Worm (Caenorhabditis elegans) whole organism, L2 larva: ENCODE results near the gene C32H11.4.

ENCODE experiments used
- aly-2 ChIP-seq: fragments of 150-350 bp; optimal IDR thresholded peaks from 2 replicates; lab custom pipeline; 2014; ENCODE audit warnings: missing biosample characterization, missing genetic modification characterization
- nhr-10 ChIP-seq: sonication (generic microtip); optimal IDR thresholded peaks from 2 replicates; lab custom pipeline; 2017; ENCODE audit warnings: missing biosample characterization, missing genetic modification characterization
- nhr-12 ChIP-seq: fragments of 150-350 bp; optimal IDR thresholded peaks from 2 replicates; lab custom pipeline; 2014; ENCODE audit warnings: missing biosample characterization, missing genetic modification characterization
- nhr-6 ChIP-seq: fragments of 150-350 bp; optimal IDR thresholded peaks from 2 replicates; lab custom pipeline; 2014; ENCODE audit warnings: missing biosample characterization, missing genetic modification characterization
- nhr-77 ChIP-seq: fragments of 150-350 bp; optimal IDR thresholded peaks from 2 replicates; lab custom pipeline; 2014; ENCODE audit warnings: missing biosample characterization, missing genetic modification characterization
- skn-1 ChIP-seq: sonication (generic microtip); optimal IDR thresholded peaks from 2 replicates; lab custom pipeline; 2017; ENCODE audit warnings: missing biosample characterization, missing genetic modification characterization
- snpc-4 ChIP-seq: fragments of 150-350 bp; optimal IDR thresholded peaks from 2 replicates; lab custom pipeline; 2014; ENCODE audit warnings: missing biosample characterization, missing genetic modification characterization
- unc-55 ChIP-seq: fragments of 150-350 bp; sonication (generic microtip); optimal IDR thresholded peaks from 3 replicates; lab custom pipeline; 2014; ENCODE audit warnings: missing biosample characterization, missing genetic modification reagents, missing genetic modification characterization
- unc-62 ChIP-seq: fragments of 150-350 bp; optimal IDR thresholded peaks from 2 replicates; lab custom pipeline; 2014; ENCODE audit warnings: missing biosample characterization, missing genetic modification reagents, missing genetic modification characterization

- TF ChIP-seq aly-2 (tag; lab: Kevin White, UChicago) (no peak), snpc-4 (no peak), nhr-6 (no peak), unc-62 (GFP tag; lab: Kevin White, UChicago) (no peak), nhr-12 (tag; lab: Kevin White, UChicago) (no peak), skn-1 (no peak), unc-55 (GFP tag; lab: Kevin White, UChicago) (no peak), nhr-77 (tag; lab: Kevin White, UChicago) (no peak), nhr-10 (tag; lab: Kevin White, UChicago) (no peak)
Measured at ce11 chrIV:12941254-12941653, 20.2 kb downstream of the C32H11.4 start, which contains the start of gene dod-24.
